Fruit fly (Drosophila melanogaster): ENCODE measurements around the gene Alp12.
A peak's percentile ranks its signal among the peaks of the same experiment; 100 is the strongest.

The Alp12 gene

DNA sequence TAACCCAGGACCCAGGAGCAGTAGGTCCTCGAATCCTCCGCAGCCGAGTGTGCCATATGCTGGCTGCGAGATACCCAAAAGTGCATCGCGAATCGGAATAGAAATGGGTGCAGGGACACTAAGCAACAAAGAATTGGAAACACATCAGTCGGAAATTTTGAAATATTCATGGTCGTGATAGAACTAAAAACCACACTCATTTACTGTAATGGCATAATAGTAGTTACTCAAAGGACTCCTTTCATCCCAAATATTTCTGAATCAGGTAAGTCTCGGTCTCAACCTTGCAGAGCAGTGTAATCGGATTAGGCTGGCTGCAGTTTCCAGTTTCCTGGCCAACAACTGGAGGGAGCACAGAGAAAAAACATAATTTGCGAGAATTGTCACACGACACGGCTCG, 47.7 kb upstream of the Alp12 start (continued):
- no peak for TF ChIP-seq CG15514 (GFP tag; optimal IDR thresholded peaks at IDR 0.05)
- TF ChIP-seq CG34376 (GFP tag; optimal IDR thresholded peaks at IDR 0.05): no peak
- TF ChIP-seq Sox100B (GFP tag; optimal IDR thresholded peaks at IDR 0.05): no peak
- no peak for TF ChIP-seq CG3281 (GFP tag; optimal IDR thresholded peaks at IDR 0.05)
- TF ChIP-seq Oli (tag; optimal IDR thresholded peaks at IDR 0.05): peak; percentile 11
- no peak for TF ChIP-seq fru (optimal IDR thresholded peaks at IDR 0.05)
- no peak for TF ChIP-seq CG6272 (GFP tag; IDR thresholded peaks at IDR 0.05)
- no peak for TF ChIP-seq CG13894 (tag; optimal IDR thresholded peaks at IDR 0.05)
- TF ChIP-seq ssp (GFP tag; IDR thresholded peaks at IDR 0.05): no peak
- TF ChIP-seq CG7963 (GFP tag; IDR thresholded peaks at IDR 0.05; ENCODE audit: partially characterized antibody): no peak
- TF ChIP-seq Hey (tag; optimal IDR thresholded peaks at IDR 0.05): no peak
- no peak for TF ChIP-seq p53 (GFP tag; optimal IDR thresholded peaks at IDR 0.05)
- peak; percentile 15 for TF ChIP-seq Xbp1 (GFP tag; optimal IDR thresholded peaks at IDR 0.05)
- TF ChIP-seq schlank (tag; optimal IDR thresholded peaks at IDR 0.05): no peak
- 0 out of 2 replicates have a peak, but pooled peaks have one; percentile 32 for TF ChIP-seq Awh (GFP tag; IDR thresholded peaks at IDR 0.05)
- peak; percentile 9 for TF ChIP-seq CG13424 (tag; optimal IDR thresholded peaks at IDR 0.05)
- TF ChIP-seq GATAe (GFP tag; conservative IDR thresholded peaks at IDR 0.05): no peak
- TF ChIP-seq Vsx1 (GFP tag; optimal IDR thresholded peaks at IDR 0.05): no peak
- TF ChIP-seq sisA (GFP tag; IDR thresholded peaks at IDR 0.05): no peak; the same call in 1 of the 2 replicates
- no peak for TF ChIP-seq CG18599 (GFP tag; optimal IDR thresholded peaks at IDR 0.05)
- TF ChIP-seq en (GFP tag; optimal IDR thresholded peaks at IDR 0.05): no peak
- peak; percentile 18 for TF ChIP-seq Ssrp (tag; optimal IDR thresholded peaks at IDR 0.05)
- no peak for TF ChIP-seq CG7357 (GFP tag; IDR thresholded peaks at IDR 0.05)
- peak; percentile 60; the same call in 1 of the 2 replicates for TF ChIP-seq ara (GFP tag; IDR thresholded peaks at IDR 0.05)
- TF ChIP-seq CG2116 (GFP tag; optimal IDR thresholded peaks at IDR 0.05): no peak
- no peak for TF ChIP-seq CG6854 (GFP tag; optimal IDR thresholded peaks at IDR 0.05)
- peak; percentile 78 for TF ChIP-seq Xrp1 (GFP tag; IDR thresholded peaks at IDR 0.05)
- TF ChIP-seq Taf1 (GFP tag; IDR thresholded peaks at IDR 0.05): no peak
- TF ChIP-seq pnt (GFP tag; optimal IDR thresholded peaks at IDR 0.05): no peak
- TF ChIP-seq CG10462 (GFP tag; optimal IDR thresholded peaks at IDR 0.05): peak; percentile 9
- TF ChIP-seq Trl (optimal IDR thresholded peaks at IDR 0.05): no peak
- no peak for TF ChIP-seq Trl (GFP tag; optimal IDR thresholded peaks at IDR 0.05)
- TF ChIP-seq sob (GFP tag; IDR thresholded peaks at IDR 0.05): no peak; the same call in 1 of the 2 replicates
- peak; percentile 34; the same call in 1 of the 3 replicates for TF ChIP-seq H15 (GFP tag; IDR thresholded peaks at IDR 0.05)
- no peak for TF ChIP-seq CG2202 (tag; optimal IDR thresholded peaks at IDR 0.05)
- TF ChIP-seq YL-1 (GFP tag; optimal IDR thresholded peaks at IDR 0.05): no peak
- TF ChIP-seq cg (GFP tag; optimal IDR thresholded peaks at IDR 0.05): no peak
- TF ChIP-seq zen2 (GFP tag; IDR thresholded peaks at IDR 0.05; ENCODE audit: partially characterized antibody): no peak
- no peak for TF ChIP-seq grn (GFP tag; optimal IDR thresholded peaks at IDR 0.05)
- no peak for TF ChIP-seq corto (GFP tag; optimal IDR thresholded peaks at IDR 0.05)
- no peak for TF ChIP-seq CG6683 (GFP tag; optimal IDR thresholded peaks at IDR 0.05)
- peak; percentile 36 for TF ChIP-seq CG10267 (tag; optimal IDR thresholded peaks at IDR 0.05)
- TF ChIP-seq CG2712 (tag; optimal IDR thresholded peaks at IDR 0.05): peak; percentile 71
- no peak for TF ChIP-seq CG32767 (GFP tag; IDR thresholded peaks at IDR 0.05)
- no peak for TF ChIP-seq CG1647 (GFP tag; optimal IDR thresholded peaks at IDR 0.05)
- TF ChIP-seq Ets97D (GFP tag; optimal IDR thresholded peaks at IDR 0.05): no peak
- TF ChIP-seq Adf1 (GFP tag; IDR thresholded peaks at IDR 0.05): no peak
- no peak for TF ChIP-seq tna (GFP tag; IDR thresholded peaks at IDR 0.05; ENCODE audit: partially characterized antibody)
- TF ChIP-seq C15 (GFP tag; IDR thresholded peaks at IDR 0.05): no peak
- TF ChIP-seq CG7786 (GFP tag; optimal IDR thresholded peaks at IDR 0.05): no peak
- no peak for TF ChIP-seq CG13624 (GFP tag; optimal IDR thresholded peaks at IDR 0.05)
- TF ChIP-seq D19A (tag; optimal IDR thresholded peaks at IDR 0.05): peak; percentile 49

Measured in whole organism, embryonic.